Worm (Caenorhabditis elegans): ENCODE results near the gene C40H1.7.

The C40H1.7 gene

DNA sequence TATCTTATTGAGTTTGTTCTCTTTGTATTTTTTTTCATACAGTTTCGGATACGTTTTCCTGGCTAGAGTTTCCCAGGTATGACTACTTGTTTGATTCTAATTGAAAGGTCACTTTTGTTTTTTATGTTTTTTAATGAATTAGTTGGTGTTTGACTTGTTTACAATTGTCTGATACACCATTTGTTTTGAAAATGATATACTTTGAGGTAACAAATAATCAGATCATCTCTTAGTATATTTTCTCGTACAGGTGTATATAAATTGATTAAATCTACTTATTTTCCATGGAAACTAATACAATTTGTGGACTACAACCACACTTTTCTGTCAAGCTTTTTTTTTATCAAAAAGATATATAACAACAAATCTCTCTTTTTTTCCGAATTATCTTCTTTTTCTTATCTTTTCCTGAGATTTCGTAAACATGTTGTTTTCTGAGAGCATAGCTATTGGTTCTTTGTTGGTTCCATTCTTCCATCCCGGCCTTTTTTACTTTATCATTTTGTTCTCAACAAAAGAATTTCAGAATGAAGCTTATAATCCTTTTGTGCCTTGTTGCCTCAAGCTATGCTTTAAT, 5.1 kb downstream of the C40H1.7 start, which contains the start of gene ttr-5:
ttr-5 (plus strand) TSS at position 527 of the 577 bp plus-strand sequence.
- TF ChIP-seq ceh-18 (tag; optimal IDR thresholded peaks at IDR 0.05) (no peak), nfya-1 (tag; optimal IDR thresholded peaks at IDR 0.05) (no peak), npax-4 (tag; optimal IDR thresholded peaks at IDR 0.05) (no peak), odd-2 (tag; optimal IDR thresholded peaks at IDR 0.05) (no peak), ama-1 (optimal IDR thresholded peaks at IDR 0.05) (no peak)

DNA sequence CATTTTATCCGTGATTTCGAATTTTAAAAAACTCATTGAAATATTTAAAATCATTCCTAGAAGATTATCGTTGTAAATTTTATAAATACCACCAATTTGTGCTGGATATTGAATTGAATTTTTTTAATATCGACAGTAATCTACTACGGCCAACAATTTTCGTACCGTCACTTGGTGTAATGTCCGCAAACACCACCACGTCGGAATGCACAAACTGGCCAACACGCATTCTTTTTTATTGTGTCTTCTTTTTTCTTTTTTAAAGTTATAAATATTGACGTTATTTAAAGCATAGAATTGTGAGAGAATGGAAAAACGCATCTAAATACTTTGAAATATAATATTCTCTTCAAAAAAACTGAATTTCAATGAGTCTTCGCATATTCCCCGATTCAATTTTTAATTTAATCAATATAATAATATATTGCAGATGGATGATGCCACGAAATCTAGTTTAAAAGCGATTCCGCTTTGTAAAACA, 6.3 kb downstream of the C40H1.7 start, which contains the start of gene ufc-1:
ufc-1 (plus strand) TSS at position 431 of the 481 bp plus-strand sequence.
- TF ChIP-seq K09A11.1 (tag; optimal IDR thresholded peaks at IDR 0.05; ENCODE audit: insufficient read depth) (no peak), pqm-1 (tag; optimal IDR thresholded peaks at IDR 0.05) (no peak), ceh-22 (tag; optimal IDR thresholded peaks at IDR 0.05) (no peak), elt-4 (tag; optimal IDR thresholded peaks at IDR 0.05) (no peak), ceh-19 (GFP tag; optimal IDR thresholded peaks at IDR 0.05) (no peak), tbx-2 (tag; optimal IDR thresholded peaks at IDR 0.05) (no peak), odd-2 (tag; optimal IDR thresholded peaks at IDR 0.05) (no peak), fkh-10 (GFP tag; optimal IDR thresholded peaks at IDR 0.05) (no peak), sox-2 (GFP tag; IDR thresholded peaks at IDR 0.05) (no peak), unc-55 (GFP tag; optimal IDR thresholded peaks at IDR 0.05) (no peak), hlh-13 (GFP tag; optimal IDR thresholded peaks at IDR 0.05) (no peak), rnt-1 (tag; optimal IDR thresholded peaks at IDR 0.05) (no peak), pax-1 (tag; optimal IDR thresholded peaks at IDR 0.05) (no peak), Y22D7AL.16 (tag; optimal IDR thresholded peaks at IDR 0.05) (no peak)

DNA sequence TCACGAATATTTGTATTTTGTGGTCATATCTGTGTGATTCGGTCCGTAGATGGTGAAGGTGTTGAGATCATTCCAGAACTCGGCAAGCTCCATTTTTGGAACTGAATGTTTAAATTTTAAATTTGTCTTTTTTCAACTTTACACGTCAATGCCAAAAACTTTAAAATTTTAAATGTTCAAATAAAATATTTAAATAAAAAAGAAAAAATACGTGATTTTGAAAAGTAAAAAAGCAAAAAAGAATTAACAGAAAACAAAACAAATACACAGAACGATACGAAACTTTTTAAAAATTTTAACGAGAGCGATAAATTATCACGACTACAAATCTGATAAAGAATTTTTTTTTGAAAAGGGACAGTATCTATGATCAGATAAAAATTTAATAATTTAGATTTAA, 9.3 kb downstream of the C40H1.7 start, which contains the start of gene elo-4:
elo-4 (minus strand) TSS at position 101 of the 400 bp plus-strand sequence.
- no peak for TF ChIP-seq ceh-31 (tag; optimal IDR thresholded peaks at IDR 0.05)
- TF ChIP-seq dve-1 (tag; optimal IDR thresholded peaks at IDR 0.05): no peak
- no peak for TF ChIP-seq ceh-22 (tag; optimal IDR thresholded peaks at IDR 0.05)
- no peak for TF ChIP-seq pha-4 (tag; optimal IDR thresholded peaks at IDR 0.05)
- no peak for TF ChIP-seq T23F11.4 (GFP tag; optimal IDR thresholded peaks at IDR 0.05)

- TF ChIP-seq syd-9 (tag; optimal IDR thresholded peaks at IDR 0.05) (no peak), pha-2 (tag; optimal IDR thresholded peaks at IDR 0.05) (no peak), ref-2 (tag; optimal IDR thresholded peaks at IDR 0.05) (no peak), ceh-6 (GFP tag; optimal IDR thresholded peaks at IDR 0.05) (no peak), K02D7.2 (tag; optimal IDR thresholded peaks at IDR 0.05) (no peak), ets-4 (tag; optimal IDR thresholded peaks at IDR 0.05) (no peak), che-1 (tag; optimal IDR thresholded peaks at IDR 0.05) (no peak), Y22D7AL.16 (tag; optimal IDR thresholded peaks at IDR 0.05) (no peak), madf-2 (tag; optimal IDR thresholded peaks at IDR 0.05) (no peak), F13H6.1 (tag; optimal IDR thresholded peaks at IDR 0.05) (no peak), gmeb-2 (tag; optimal IDR thresholded peaks at IDR 0.05) (no peak), elt-2 (tag; optimal IDR thresholded peaks at IDR 0.05) (no peak), hlh-13 (GFP tag; optimal IDR thresholded peaks at IDR 0.05) (no peak), nhr-11 (tag; optimal IDR thresholded peaks at IDR 0.05) (no peak), ceh-48 (tag; optimal IDR thresholded peaks at IDR 0.05) (no peak), C08G9.2 (tag; optimal IDR thresholded peaks at IDR 0.05) (no peak), pros-1 (tag; optimal IDR thresholded peaks at IDR 0.05) (no peak), pqm-1 (tag; optimal IDR thresholded peaks at IDR 0.05) (no peak), ztf-16 (tag; optimal IDR thresholded peaks at IDR 0.05) (no peak), rnt-1 (tag; optimal IDR thresholded peaks at IDR 0.05) (no peak)
These were observed 10.3 kb downstream of the C40H1.7 start for ce11 chrIII:9335076-9335475.

Measured in whole organism, late embryonic.